Fruit fly (Drosophila melanogaster): ENCODE measurements around the gene Drice.

- no peak for TF ChIP-seq insv (optimal IDR thresholded peaks at IDR 0.05)
- TF ChIP-seq ttk (optimal IDR thresholded peaks at IDR 0.05): no peak
- TF ChIP-seq Sin3A (optimal IDR thresholded peaks at IDR 0.05): no peak
- TF ChIP-seq h (optimal IDR thresholded peaks at IDR 0.05): no peak
- no peak for TF ChIP-seq psq (optimal IDR thresholded peaks at IDR 0.05)
- no peak for TF ChIP-seq Myc (optimal IDR thresholded peaks at IDR 0.05)
Measured at dm6 chr3R:29830925-29831324, 31.5 kb downstream of the Drice start.
